Fruit fly (Drosophila melanogaster) whole organism, embryonic: ENCODE measurements around the gene Gen.

ENCODE experiments used
- Abd-B ChIP-seq: fragments of 200-800 bp; sonication (Bioruptor generic); optimal IDR thresholded peaks from 2 replicates; lab custom pipeline; 2018; ENCODE audit warnings: missing biosample characterization, mild to moderate bottlenecking, missing genetic modification characterization, moderate library complexity
- Bgb ChIP-seq: fragments of 200-800 bp; sonication (Bioruptor generic); IDR thresholded peaks from 2 replicates; pipeline ENCODE4 v1.3.6; 2022; ENCODE audit warnings: missing biosample characterization, missing genetic modification characterization; ENCODE audit not compliant: partially characterized antibody
- CG13287 ChIP-seq: fragments of 200-800 bp; sonication (Bioruptor generic); IDR thresholded peaks from 2 replicates; pipeline ENCODE4 v1.3.6; 2022; ENCODE audit warnings: missing biosample characterization, missing genetic modification characterization; ENCODE audit not compliant: partially characterized antibody
- CG15514 ChIP-seq: fragments of 200-800 bp; sonication (Bioruptor generic); optimal IDR thresholded peaks from 3 replicates; lab custom pipeline; 2017; ENCODE audit warnings: missing biosample characterization, missing genetic modification characterization, mild to moderate bottlenecking, moderate library complexity, missing genetic modification reagents
- CG1792 ChIP-seq: fragments of 200-800 bp; sonication (Bioruptor generic); optimal IDR thresholded peaks from 2 replicates; lab custom pipeline; 2016; ENCODE audit warnings: missing biosample characterization, missing genetic modification characterization
- CG31365 ChIP-seq: fragments of 200-800 bp; sonication (Bioruptor generic); optimal IDR thresholded peaks from 2 replicates; lab custom pipeline; 2018; ENCODE audit warnings: missing biosample characterization, mild to moderate bottlenecking, missing genetic modification characterization
- CG31388 ChIP-seq: fragments of 200-800 bp; sonication (Bioruptor generic); optimal IDR thresholded peaks from 2 replicates; lab custom pipeline; 2016; ENCODE audit warnings: missing biosample characterization, missing genetic modification characterization
- CG34224 ChIP-seq: fragments of 200-800 bp; sonication (Bioruptor generic); IDR thresholded peaks from 3 replicates; pipeline ENCODE4 v1.3.6; 2022; ENCODE audit warnings: missing biosample characterization, missing genetic modification characterization; ENCODE audit not compliant: partially characterized antibody
- CG34422 ChIP-seq: fragments of 200-800 bp; sonication (Bioruptor generic); IDR thresholded peaks from 3 replicates; pipeline ENCODE4 v1.3.6; 2022; ENCODE audit warnings: missing biosample characterization, missing genetic modification characterization
- CG4360 ChIP-seq: fragments of 200-800 bp; sonication (Bioruptor generic); IDR thresholded peaks from 2 replicates; pipeline ENCODE4 v1.3.6; 2022; ENCODE audit warnings: missing biosample characterization, missing genetic modification characterization
- CG4617 ChIP-seq: fragments of 200-800 bp; sonication (Bioruptor generic); optimal IDR thresholded peaks from 3 replicates; lab custom pipeline; 2016; ENCODE audit warnings: missing biosample characterization, missing genetic modification characterization, borderline replicate concordance
- CG6654 ChIP-seq: fragments of 200-800 bp; sonication (Bioruptor generic); optimal IDR thresholded peaks from 2 replicates; lab custom pipeline; 2017; ENCODE audit warnings: missing biosample characterization, mild to moderate bottlenecking, missing genetic modification characterization
- CG8089 ChIP-seq: fragments of 200-800 bp; sonication (Bioruptor generic); optimal IDR thresholded peaks from 3 replicates; lab custom pipeline; 2016; ENCODE audit warnings: missing biosample characterization, missing genetic modification characterization
- CG8281 ChIP-seq: fragments of 200-800 bp; sonication (Bioruptor generic); optimal IDR thresholded peaks from 2 replicates; lab custom pipeline; 2018; ENCODE audit warnings: missing biosample characterization, mild to moderate bottlenecking, missing genetic modification characterization, moderate library complexity
- Dp ChIP-seq: fragments of 200-800 bp; sonication (Bioruptor generic); optimal IDR thresholded peaks from 2 replicates; lab custom pipeline; 2018; ENCODE audit warnings: missing biosample characterization, mild to moderate bottlenecking, missing genetic modification characterization, moderate library complexity
- Dref ChIP-seq: fragments of 200-800 bp; sonication (Bioruptor generic); IDR thresholded peaks from 2 replicates; pipeline ENCODE4 v1.3.6; 2022; ENCODE audit warnings: missing biosample characterization, missing genetic modification characterization
- Elba2 ChIP-seq: fragments of 200-800 bp; sonication (Bioruptor generic); optimal IDR thresholded peaks from 3 replicates; lab custom pipeline; 2016; ENCODE audit warnings: missing biosample characterization, missing genetic modification characterization
- Ets65A ChIP-seq: fragments of 200-800 bp; sonication (Bioruptor generic); peaks from one replicate; lab custom pipeline; 2016; ENCODE audit warnings: missing biosample characterization, missing genetic modification characterization
- HLH4C ChIP-seq: fragments of 200-800 bp; sonication (Bioruptor generic); IDR thresholded peaks from 3 replicates; pipeline ENCODE4 v1.3.6; 2022; ENCODE audit warnings: missing biosample characterization, missing genetic modification characterization; ENCODE audit not compliant: partially characterized antibody
- HmgZ ChIP-seq: fragments of 200-800 bp; sonication (Bioruptor generic); optimal IDR thresholded peaks from 2 replicates; lab custom pipeline; 2018; ENCODE audit warnings: missing biosample characterization, mild to moderate bottlenecking, missing genetic modification characterization
- Hr78 ChIP-seq, 2 experiments: fragments of 200-800 bp in 1 of 2; fragments of >200 bp in 1 of 2; sonication (Bioruptor generic) in 1 of 2; optimal IDR thresholded peaks; 2 replicates each; lab custom pipeline; 2017 to 2019; ENCODE audit warnings: missing biosample characterization in 2 of 2, missing genetic modification characterization in 2 of 2, mild to moderate bottlenecking in 1 of 2, moderate library complexity in 1 of 2
- MBD-R2 ChIP-seq: fragments of 200-800 bp; sonication (Bioruptor generic); IDR thresholded peaks from 2 replicates; pipeline ENCODE4 v1.3.6; 2022; ENCODE audit warnings: missing biosample characterization, missing genetic modification characterization
- NFAT ChIP-seq: fragments of 200-800 bp; sonication (Bioruptor generic); IDR thresholded peaks from 2 replicates; pipeline ENCODE4 v1.3.6; 2022; ENCODE audit warnings: missing biosample characterization, missing genetic modification characterization
- Nf-YC ChIP-seq: fragments of 200-800 bp; optimal IDR thresholded peaks from 3 replicates; lab custom pipeline; 2019; ENCODE audit warnings: missing biosample characterization, mild to moderate bottlenecking, missing genetic modification characterization, moderate library complexity
- Oli ChIP-seq: fragments of 200-800 bp; sonication (Bioruptor generic); optimal IDR thresholded peaks from 2 replicates; lab custom pipeline; 2018; ENCODE audit warnings: missing biosample characterization, mild to moderate bottlenecking, missing genetic modification characterization, moderate library complexity
- Poxn ChIP-seq: fragments of 200-800 bp; sonication (Bioruptor generic); IDR thresholded peaks from 2 replicates; pipeline ENCODE4 v1.3.6; 2022; ENCODE audit warnings: missing biosample characterization, missing genetic modification characterization
- Side ChIP-seq: fragments of 200-800 bp; sonication (Bioruptor generic); optimal IDR thresholded peaks from 2 replicates; lab custom pipeline; 2016; ENCODE audit warnings: missing biosample characterization, missing genetic modification characterization
- Sry-δ ChIP-seq: fragments of 200-800 bp; sonication (Bioruptor generic); optimal IDR thresholded peaks from 2 replicates; lab custom pipeline; 2016; ENCODE audit warnings: missing biosample characterization, missing genetic modification characterization
- ara ChIP-seq: fragments of 200-800 bp; sonication (Bioruptor generic); IDR thresholded peaks from 2 replicates; pipeline ENCODE4 v1.3.6; 2022; ENCODE audit warnings: missing biosample characterization, missing genetic modification characterization
- ato ChIP-seq: fragments of 200-800 bp; sonication (Bioruptor generic); IDR thresholded peaks from 2 replicates; pipeline ENCODE4 v1.3.6; 2022; ENCODE audit warnings: missing biosample characterization, missing genetic modification characterization; ENCODE audit not compliant: partially characterized antibody
- bbx ChIP-seq: fragments of 200-800 bp; sonication (Bioruptor generic); IDR thresholded peaks from 2 replicates; pipeline ENCODE4 v1.3.6; 2022; ENCODE audit warnings: missing biosample characterization, missing genetic modification characterization; ENCODE audit not compliant: partially characterized antibody
- chinmo ChIP-seq: fragments of 200-800 bp; sonication (Bioruptor generic); IDR thresholded peaks from 4 replicates; pipeline ENCODE4 v1.3.6; 2022; ENCODE audit warnings: missing biosample characterization, missing genetic modification characterization; ENCODE audit not compliant: partially characterized antibody
- ci ChIP-seq: fragments of 200-800 bp; sonication (Bioruptor generic); IDR thresholded peaks from 3 replicates; pipeline ENCODE4 v1.3.6; 2022; ENCODE audit warnings: missing biosample characterization, missing genetic modification characterization
- dm ChIP-seq: fragments of 200-800 bp; sonication (Bioruptor generic); optimal IDR thresholded peaks from 3 replicates; lab custom pipeline; 2016; ENCODE audit warnings: missing biosample characterization, missing genetic modification characterization
- gfzf ChIP-seq: fragments of 200-800 bp; sonication (Bioruptor generic); optimal IDR thresholded peaks from 2 replicates; lab custom pipeline; 2016; ENCODE audit warnings: missing biosample characterization, mild to moderate bottlenecking, missing genetic modification characterization, moderate library complexity
- hkb ChIP-seq, 2 experiments: fragments of 200-800 bp in 1 of 2; fragments of >200 bp in 1 of 2; sonication (Bioruptor generic) in 1 of 2; IDR thresholded peaks in 1 of 2; optimal IDR thresholded peaks in 1 of 2; 2 replicates each; pipeline versions ENCODE4 v1.3.6 to Lab custom; 2017 to 2022; ENCODE audit warnings: missing biosample characterization in 1 of 2, missing genetic modification characterization in 1 of 2
- lov ChIP-seq, 2 experiments: fragments of 200-800 bp in 1 of 2; fragments of >200 bp in 1 of 2; sonication (Bioruptor generic) in 1 of 2; IDR thresholded peaks in 1 of 2; optimal IDR thresholded peaks in 1 of 2; 2 replicates in 1 of 2; 3 replicates in 1 of 2; pipeline versions ENCODE4 v1.3.6 to Lab custom; 2017 to 2022; ENCODE audit warnings: missing biosample characterization in 1 of 2, missing genetic modification characterization in 1 of 2
- nom ChIP-seq: fragments of 200-800 bp; sonication (Bioruptor generic); optimal IDR thresholded peaks from 2 replicates; lab custom pipeline; 2017; ENCODE audit warnings: missing biosample characterization, missing genetic modification characterization, mild to moderate bottlenecking, moderate library complexity, missing genetic modification reagents
- p53 ChIP-seq: fragments of 200-800 bp; sonication (Bioruptor generic); optimal IDR thresholded peaks from 2 replicates; lab custom pipeline; 2016; ENCODE audit warnings: missing biosample characterization, missing genetic modification characterization
- pzg ChIP-seq: fragments of 200-800 bp; sonication (Bioruptor generic); optimal IDR thresholded peaks from 3 replicates; lab custom pipeline; 2018; ENCODE audit warnings: missing biosample characterization, mild to moderate bottlenecking, missing genetic modification characterization, moderate library complexity
- sd ChIP-seq: fragments of 200-800 bp; sonication (Bioruptor generic); optimal IDR thresholded peaks from 3 replicates; lab custom pipeline; 2018; ENCODE audit warnings: missing biosample characterization, mild to moderate bottlenecking, missing genetic modification characterization, moderate library complexity
- sens ChIP-seq: fragments of 200-800 bp; sonication (Bioruptor generic); peaks from one replicate; lab custom pipeline; 2016; ENCODE audit warnings: missing biosample characterization, missing genetic modification characterization
- sna ChIP-seq: fragments of 200-800 bp; sonication (Bioruptor generic); IDR thresholded peaks from 2 replicates; pipeline ENCODE4 v1.3.6; 2022; ENCODE audit warnings: missing biosample characterization, missing genetic modification characterization; ENCODE audit not compliant: partially characterized antibody
- so ChIP-seq: fragments of 200-800 bp; sonication (Bioruptor generic); IDR thresholded peaks from 3 replicates; pipeline ENCODE4 v1.3.6; 2022; ENCODE audit warnings: missing biosample characterization, missing genetic modification characterization
- sob ChIP-seq: fragments of 200-800 bp; sonication (Bioruptor generic); IDR thresholded peaks from 2 replicates; pipeline ENCODE4 v1.3.6; 2022; ENCODE audit warnings: missing biosample characterization, missing genetic modification characterization
- stwl ChIP-seq: fragments of 200-800 bp; sonication (Bioruptor generic); optimal IDR thresholded peaks from 3 replicates; lab custom pipeline; 2018; ENCODE audit warnings: missing biosample characterization, mild to moderate bottlenecking, missing genetic modification characterization, moderate library complexity
- toy ChIP-seq: fragments of 200-800 bp; sonication (Bioruptor generic); IDR thresholded peaks from 2 replicates; pipeline ENCODE4 v1.3.6; 2022; ENCODE audit warnings: missing biosample characterization, missing genetic modification characterization
- trem ChIP-seq: fragments of 200-800 bp; optimal IDR thresholded peaks from 3 replicates; lab custom pipeline; 2019; ENCODE audit warnings: missing biosample characterization, mild to moderate bottlenecking, missing genetic modification characterization, moderate library complexity

Gen gene

dm6 chr3L:5145814-5146244 lies 6.3 kb downstream of the Gen start, which contains the start of the genes Fitm and AlaRS-m (continued):
- TF ChIP-seq p53 (GFP tag; lab: Kevin White, UChicago) (no peak), ci (0 out of 3 replicates have a peak, but pooled peaks have one; percentile 14), CG31388 (GFP tag; lab: Kevin White, UChicago) (no peak), ato (GFP tag; lab: Robert Waterston, UW) (0 out of 2 replicates have a peak, but pooled peaks have one; percentile 19), chinmo (no peak), Sry-δ (GFP tag; lab: Kevin White, UChicago) (no peak), HLH4C (GFP tag; lab: Robert Waterston, UW) (0 out of 3 replicates have a peak, but pooled peaks have one; percentile 35), pzg (GFP tag; lab: Kevin White, UChicago) (peak; percentile 63), CG8089 (no peak), Dp (GFP tag; lab: Kevin White, UChicago) (peak; percentile 55), Poxn (GFP tag; lab: Robert Waterston, UW) (no peak), bbx (GFP tag; lab: Robert Waterston, UW) (0 out of 2 replicates have a peak, but pooled peaks have one; percentile 20), CG4360 (GFP tag; lab: Robert Waterston, UW) (no peak), sob (GFP tag; lab: Robert Waterston, UW) (no peak), NFAT (GFP tag; lab: Robert Waterston, UW) (peak; percentile 45; the same call in 1 of the 2 replicates), CG1792 (GFP tag; lab: Kevin White, UChicago) (no peak), Hr78 (GFP tag; optimal IDR thresholded peaks at IDR 0.05; lab: Kevin White, UChicago) (peak in 1 of 2 experiments; percentile 99), Dref (GFP tag; lab: Robert Waterston, UW) (0 out of 2 replicates have a peak, but pooled peaks have one; percentile 28), CG13287 (GFP tag; lab: Robert Waterston, UW) (peak; percentile 51; the same call in 1 of the 2 replicates), CG15514 (GFP tag; lab: Kevin White, UChicago) (peak; percentile 63), CG4617 (GFP tag; lab: Kevin White, UChicago) (peak; percentile 42), sd (peak; percentile 96), Nf-YC (tag; lab: Kevin White, UChicago) (no peak), sens (GFP tag; lab: Kevin White, UChicago) (peak; percentile 88), Bgb (peak; percentile 45; the same call in 1 of the 2 replicates), lov (optimal IDR thresholded peaks at IDR 0.05; lab: Kevin White, UChicago) (no peak), lov (GFP tag; IDR thresholded peaks at IDR 0.05; lab: Robert Waterston, UW) (no peak), so (GFP tag; lab: Robert Waterston, UW) (0 out of 3 replicates have a peak, but pooled peaks have one; percentile 13), Ets65A (GFP tag; lab: Kevin White, UChicago) (peak; percentile 82), Abd-B (GFP tag; lab: Kevin White, UChicago) (no peak), hkb (optimal IDR thresholded peaks at IDR 0.05; lab: Kevin White, UChicago) (peak; percentile 4), hkb (GFP tag; IDR thresholded peaks at IDR 0.05; lab: Robert Waterston, UW) (no peak), stwl (tag; lab: Kevin White, UChicago) (peak; percentile 30), ara (no peak), CG8281 (no peak), trem (peak; percentile 9), gfzf (GFP tag; lab: Kevin White, UChicago) (no peak), Oli (no peak), CG6654 (GFP tag; lab: Kevin White, UChicago) (no peak), HmgZ (tag; lab: Kevin White, UChicago) (peak; percentile 41), CG34422 (GFP tag; lab: Robert Waterston, UW) (peak; percentile 51; the same call in 1 of the 3 replicates), Side (GFP tag; lab: Kevin White, UChicago) (no peak), CG31365 (tag; lab: Kevin White, UChicago) (no peak), toy (GFP tag; lab: Robert Waterston, UW) (no peak), MBD-R2 (GFP tag; lab: Robert Waterston, UW) (peak; percentile 99), dm (peak; percentile 33), sna (GFP tag; lab: Robert Waterston, UW) (peak; percentile 37; the same call in 1 of the 2 replicates), Elba2 (GFP tag; lab: Kevin White, UChicago) (peak; percentile 75), CG34224 (peak; percentile 51; the same call in 2 of the 3 replicates), nom (GFP tag; lab: Kevin White, UChicago) (peak; percentile 17)
